Worm (Caenorhabditis elegans) whole organism, L4 larva: ENCODE data around the gene Y71H2AM.20.
"Not testable (repeated sequence)": the region's sequence is repeated elsewhere in the genome, so short reads cannot be mapped to it uniquely, and the experiment has no call there.

Source experiments
- ama-1 ChIP-seq: fragments of 150-350 bp; optimal IDR thresholded peaks from 2 replicates; lab custom pipeline; 2014; ENCODE audit warnings: inconsistent platforms, mixed read lengths
- ces-1 ChIP-seq: fragments of 150-350 bp; sonication (generic microtip); optimal IDR thresholded peaks from 4 replicates; lab custom pipeline; 2014; ENCODE audit warnings: missing biosample characterization, missing genetic modification reagents, missing genetic modification characterization
- hlh-11 ChIP-seq: fragments of 200-800 bp; sonication (Bioruptor generic); optimal IDR thresholded peaks from 2 replicates; lab custom pipeline; 2018; ENCODE audit warnings: mild to moderate bottlenecking, missing genetic modification characterization, missing compliant biosample characterization
- hlh-30 ChIP-seq: sonication (generic microtip); optimal IDR thresholded peaks from 2 replicates; lab custom pipeline; 2017; ENCODE audit warnings: antibody characterized with exemption, mild to moderate bottlenecking, missing genetic modification characterization, missing compliant biosample characterization; ENCODE audit not compliant: insufficient read depth
- lin-29 ChIP-seq: fragments of 200-800 bp; sonication (Bioruptor generic); IDR thresholded peaks from 2 replicates; pipeline ENCODE4 v1.3.6; 2022; ENCODE audit warnings: missing genetic modification reagents, missing genetic modification characterization, missing compliant biosample characterization
- nhr-11 ChIP-seq: fragments of 150-350 bp; optimal IDR thresholded peaks from 2 replicates; lab custom pipeline; 2014; ENCODE audit warnings: missing biosample characterization, missing genetic modification characterization
- nhr-76 ChIP-seq: fragments of 150-350 bp; optimal IDR thresholded peaks from 2 replicates; lab custom pipeline; 2014; ENCODE audit warnings: missing biosample characterization, missing genetic modification characterization
- snpc-4 ChIP-seq: fragments of 150-350 bp; optimal IDR thresholded peaks from 2 replicates; lab custom pipeline; 2014; ENCODE audit warnings: missing biosample characterization, missing genetic modification characterization

DNA sequence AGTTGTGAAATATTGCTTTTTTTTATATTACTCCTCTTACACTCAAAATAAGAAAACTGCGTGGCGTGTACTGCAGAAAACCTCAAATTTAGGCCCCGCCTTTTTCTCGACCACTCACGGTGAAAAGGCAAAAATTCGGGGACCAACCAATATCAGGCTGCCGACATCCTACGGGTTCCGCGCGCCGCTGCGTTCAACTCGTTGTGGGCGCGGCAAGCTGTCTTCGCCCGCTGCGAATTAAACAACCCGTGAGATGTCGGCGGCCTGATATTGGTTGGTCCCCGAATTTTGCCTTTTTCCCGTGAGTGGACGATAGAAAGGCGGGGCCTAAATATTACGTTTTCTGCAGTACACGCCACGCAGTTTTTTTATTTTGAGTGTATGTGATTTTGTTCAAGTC lies 11.7 kb upstream of the Y71H2AM.20 start:
- TF ChIP-seq hlh-11 (tag; lab: Kevin White, UChicago); snpc-4 (tag; lab: Kevin White, UChicago); ces-1; ama-1 (lab: Kevin White, UChicago); nhr-76 (tag; lab: Kevin White, UChicago); hlh-30; lin-29; nhr-11: not testable (repeated sequence)
